Worm (Caenorhabditis elegans) whole organism, early embryonic: ENCODE results near the gene Y66C5A.2.
A peak's percentile ranks its signal among the peaks of the same experiment; 100 is the strongest.

ENCODE experiments used
- B0310.2 ChIP-seq: sonication (generic microtip); optimal IDR thresholded peaks from 2 replicates; lab custom pipeline; 2016; ENCODE audit warnings: mild to moderate bottlenecking, missing genetic modification characterization, missing compliant biosample characterization
- F13C5.2 ChIP-seq: sonication (generic microtip); optimal IDR thresholded peaks from 2 replicates; lab custom pipeline; 2017; ENCODE audit warnings: mild to moderate bottlenecking, missing genetic modification characterization, inconsistent platforms, missing compliant biosample characterization
- aly-1 ChIP-seq: sonication (generic microtip); optimal IDR thresholded peaks from 2 replicates; lab custom pipeline; 2016; ENCODE audit warnings: missing genetic modification characterization, missing compliant biosample characterization
- ama-1 ChIP-seq: fragments of 150-350 bp; optimal IDR thresholded peaks from 2 replicates; lab custom pipeline; 2014
- ceh-13 ChIP-seq: fragments of 200-800 bp; sonication (Bioruptor generic); optimal IDR thresholded peaks from 2 replicates; lab custom pipeline; 2018; ENCODE audit warnings: mild to moderate bottlenecking, missing genetic modification characterization, missing compliant biosample characterization
- ceh-36 ChIP-seq: sonication (generic microtip); optimal IDR thresholded peaks from 2 replicates; lab custom pipeline; 2016; ENCODE audit warnings: missing genetic modification characterization, inconsistent platforms, missing compliant biosample characterization
- ets-7 ChIP-seq: sonication (generic microtip); optimal IDR thresholded peaks from 2 replicates; lab custom pipeline; 2016; ENCODE audit warnings: missing genotype, missing genetic modification characterization, missing compliant biosample characterization
- flt-1 ChIP-seq: fragments of 200-800 bp; sonication (Bioruptor generic); IDR thresholded peaks from 2 replicates; pipeline ENCODE4 v1.3.6; 2022; ENCODE audit warnings: missing genetic modification characterization, missing compliant biosample characterization
- hmbx-1 ChIP-seq: sonication (generic microtip); optimal IDR thresholded peaks from 2 replicates; lab custom pipeline; 2016; ENCODE audit warnings: mild to moderate bottlenecking, missing genetic modification characterization, missing compliant biosample characterization
- hmg-4 ChIP-seq: fragments of 200-800 bp; sonication (Bioruptor generic); optimal IDR thresholded peaks from 2 replicates; lab custom pipeline; 2018; ENCODE audit warnings: mild to moderate bottlenecking, missing genetic modification characterization, missing compliant biosample characterization
- hnd-1 ChIP-seq: sonication (generic microtip); optimal IDR thresholded peaks from 2 replicates; lab custom pipeline; 2016; ENCODE audit warnings: missing genetic modification characterization, missing compliant biosample characterization
- pes-1 ChIP-seq: fragments of 200-800 bp; sonication (Bioruptor generic); IDR thresholded peaks from 2 replicates; pipeline ENCODE4 v1.3.6; 2022; ENCODE audit warnings: missing genetic modification reagents, missing genetic modification characterization, missing compliant biosample characterization
- scrt-1 ChIP-seq: fragments of 200-800 bp; sonication (Bioruptor generic); IDR thresholded peaks from 2 replicates; pipeline ENCODE4 v1.3.6; 2022; ENCODE audit warnings: missing genetic modification characterization, missing compliant biosample characterization
- sea-1 ChIP-seq: fragments of 200-800 bp; sonication (Bioruptor generic); conservative IDR thresholded peaks from 2 replicates; pipeline ENCODE4 v1.3.6; 2022; ENCODE audit warnings: missing genetic modification characterization, missing compliant biosample characterization
- tbx-11 ChIP-seq: fragments of 200-800 bp; sonication (Bioruptor generic); IDR thresholded peaks from 2 replicates; pipeline ENCODE4 v1.3.6; 2022; ENCODE audit warnings: missing genetic modification characterization, missing compliant biosample characterization
- tbx-37 ChIP-seq: fragments of 200-800 bp; sonication (Bioruptor generic); conservative IDR thresholded peaks from 2 replicates; pipeline ENCODE4 v1.3.6; 2022; ENCODE audit warnings: missing genetic modification reagents, missing genetic modification characterization, missing compliant biosample characterization
- tra-4 ChIP-seq: sonication (generic microtip); optimal IDR thresholded peaks from 2 replicates; lab custom pipeline; 2017; ENCODE audit warnings: missing genetic modification characterization, missing compliant biosample characterization

The Y66C5A.2 gene

DNA sequence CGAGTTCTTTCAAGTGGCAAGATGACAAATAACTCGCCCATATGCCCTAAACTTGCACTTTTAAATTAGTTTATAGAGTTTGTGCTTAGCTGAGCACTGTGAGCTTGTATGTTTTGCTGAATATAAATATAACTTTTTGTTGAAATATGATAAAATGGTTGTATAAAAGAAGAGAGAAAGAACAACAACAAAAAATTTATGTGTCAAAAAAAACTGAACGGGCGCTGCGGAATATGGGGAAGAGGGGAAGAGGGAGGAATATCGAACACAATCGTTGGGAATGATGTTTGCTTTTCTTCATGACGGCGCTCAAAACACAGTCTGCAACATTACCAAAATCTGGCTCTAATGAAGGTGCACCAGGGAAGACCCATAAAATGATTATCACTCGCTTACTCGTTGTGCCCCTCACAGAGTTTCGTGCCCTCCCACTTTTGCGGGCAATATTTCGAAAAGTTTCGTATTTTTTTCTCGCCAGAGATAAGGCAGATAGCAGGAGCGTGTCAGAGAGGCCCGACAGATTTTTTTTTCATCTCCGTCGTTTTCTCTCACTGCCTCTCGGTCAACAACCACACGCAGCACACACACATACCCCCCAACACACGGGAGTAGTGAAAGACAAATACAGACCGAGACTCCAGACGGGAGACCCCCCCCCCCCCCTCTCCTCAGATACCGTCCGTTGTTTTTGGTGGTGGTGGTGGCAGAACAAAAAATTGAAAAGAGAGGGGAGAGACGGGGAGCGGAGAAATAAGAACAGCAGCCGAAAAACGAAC is 45.3 kb downstream of the Y66C5A.2 start:
- no peak for TF ChIP-seq hnd-1
- no peak for TF ChIP-seq B0310.2 (tag; lab: Kevin White, UChicago)
- no peak for TF ChIP-seq tbx-37 (GFP tag; lab: Robert Waterston, UW)
- TF ChIP-seq hmg-4 (GFP tag; lab: Kevin White, UChicago) = peak; percentile 82
- no peak for TF ChIP-seq ama-1 (lab: Kevin White, UChicago)
- 0 out of 2 replicates have a peak, but pooled peaks have one; percentile 40 for TF ChIP-seq sea-1
- no peak for TF ChIP-seq flt-1 (GFP tag; lab: Robert Waterston, UW)
- TF ChIP-seq tbx-11 (GFP tag; lab: Robert Waterston, UW) = no peak
- TF ChIP-seq ceh-36 (tag; lab: Kevin White, UChicago) = no peak
- TF ChIP-seq tra-4 (tag; lab: Kevin White, UChicago) = no peak
- no peak for TF ChIP-seq scrt-1 (GFP tag; lab: Robert Waterston, UW)
- no peak for TF ChIP-seq hmbx-1

DNA sequence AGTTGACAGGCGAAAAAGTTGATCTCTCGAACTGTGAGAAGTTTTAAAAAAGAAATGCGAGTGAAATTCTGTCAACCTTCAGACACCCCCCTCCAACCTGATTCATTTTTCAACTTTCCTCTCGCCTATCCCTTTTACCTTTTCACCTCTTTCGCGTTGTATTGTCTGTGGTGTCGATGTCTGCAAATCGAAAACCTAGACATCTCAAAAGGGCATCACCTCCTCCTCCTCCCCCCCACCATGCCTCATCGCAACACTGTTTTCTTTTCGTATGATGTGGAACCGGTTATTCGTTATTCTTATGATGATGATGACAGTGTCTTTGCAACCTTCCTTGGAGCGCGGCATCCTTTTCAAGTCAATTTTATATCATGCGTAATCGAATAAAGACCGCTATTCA is 47.5 kb downstream of the Y66C5A.2 start:
- TF ChIP-seq hnd-1 (no peak), hmbx-1 (no peak), tbx-37 (GFP tag; lab: Robert Waterston, UW) (no peak), pes-1 (no peak), aly-1 (tag; lab: Kevin White, UChicago) (no peak), ets-7 (tag; lab: Kevin White, UChicago) (no peak), tbx-11 (GFP tag; lab: Robert Waterston, UW) (no peak), F13C5.2 (no peak), B0310.2 (tag; lab: Kevin White, UChicago) (no peak), tra-4 (tag; lab: Kevin White, UChicago) (no peak), flt-1 (GFP tag; lab: Robert Waterston, UW) (no peak)

DNA sequence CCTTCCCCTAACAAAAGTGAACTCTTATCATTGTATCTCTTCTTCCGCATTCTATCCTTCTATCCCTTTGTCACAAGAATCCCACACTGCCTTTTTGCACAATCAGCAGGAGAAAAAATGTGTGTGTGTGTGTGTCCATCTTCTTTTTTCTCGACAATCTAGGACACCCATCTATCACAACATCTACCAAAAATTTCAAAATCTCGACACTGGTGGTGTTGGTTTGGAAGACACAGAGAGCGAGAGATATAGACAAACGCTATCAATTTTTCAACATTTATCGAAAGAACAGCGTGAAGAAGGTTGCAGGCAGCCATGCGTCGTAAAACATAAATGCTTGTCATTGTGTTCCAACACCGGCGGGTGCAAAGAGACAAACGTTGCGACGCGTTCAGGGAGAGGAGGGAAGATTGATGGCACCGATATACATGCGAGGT is 48.3 kb downstream of the Y66C5A.2 start:
- TF ChIP-seq aly-1 (tag; lab: Kevin White, UChicago) (no peak), tbx-11 (GFP tag; lab: Robert Waterston, UW) (no peak), F13C5.2 (no peak), ceh-36 (tag; lab: Kevin White, UChicago) (no peak), B0310.2 (tag; lab: Kevin White, UChicago) (no peak), tra-4 (tag; lab: Kevin White, UChicago) (no peak), sea-1 (no peak), hmbx-1 (no peak), tbx-37 (GFP tag; lab: Robert Waterston, UW) (no peak), hnd-1 (no peak), ama-1 (lab: Kevin White, UChicago) (no peak), flt-1 (GFP tag; lab: Robert Waterston, UW) (no peak), scrt-1 (GFP tag; lab: Robert Waterston, UW) (no peak), ets-7 (tag; lab: Kevin White, UChicago) (no peak), ceh-13 (no peak), pes-1 (no peak)

DNA sequence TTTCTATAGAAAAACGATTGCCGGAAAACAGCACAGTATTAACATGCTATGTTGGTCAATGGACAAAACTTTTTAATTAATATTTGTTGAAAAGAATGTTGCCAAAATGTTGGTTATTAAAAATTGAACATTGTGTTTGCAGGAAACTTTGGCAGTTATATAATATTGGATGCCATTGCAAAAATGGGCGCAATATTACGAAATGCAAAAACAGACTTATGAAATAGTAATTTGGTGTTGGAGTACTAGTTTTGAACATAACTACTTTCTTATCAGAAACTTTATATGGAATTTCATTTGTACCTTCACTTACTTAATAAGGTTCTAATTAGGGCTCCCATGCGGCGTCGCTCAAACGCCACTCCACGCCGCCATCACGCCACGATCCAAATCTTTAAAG is 49.8 kb downstream of the Y66C5A.2 start:
- no peak for TF ChIP-seq hnd-1
- no peak for TF ChIP-seq scrt-1 (GFP tag; lab: Robert Waterston, UW)
- TF ChIP-seq ceh-36 (tag; lab: Kevin White, UChicago) = no peak
- TF ChIP-seq tra-4 (tag; lab: Kevin White, UChicago) = no peak
- TF ChIP-seq tbx-37 (GFP tag; lab: Robert Waterston, UW) = no peak
- no peak for TF ChIP-seq sea-1
- TF ChIP-seq flt-1 (GFP tag; lab: Robert Waterston, UW) = no peak
- TF ChIP-seq ceh-13 = no peak
- TF ChIP-seq aly-1 (tag; lab: Kevin White, UChicago) = no peak
- no peak for TF ChIP-seq hmbx-1
- TF ChIP-seq ama-1 (lab: Kevin White, UChicago) = no peak
- no peak for TF ChIP-seq F13C5.2
- no peak for TF ChIP-seq B0310.2 (tag; lab: Kevin White, UChicago)
- no peak for TF ChIP-seq hmg-4 (GFP tag; lab: Kevin White, UChicago)
- no peak for TF ChIP-seq pes-1
